Worm (Caenorhabditis elegans) whole organism, mixed stage, embryonic: ENCODE measurements around the gene pitr-6.

Experiments
- M03D4.4 ChIP-seq: sonication (generic microtip); optimal IDR thresholded peaks from 2 replicates; lab custom pipeline; 2017; ENCODE audit warnings: mild to moderate bottlenecking, missing genetic modification characterization, missing compliant biosample characterization
- ces-1 ChIP-seq: fragments of 150-350 bp; optimal IDR thresholded peaks from 2 replicates; lab custom pipeline; 2014; ENCODE audit warnings: missing biosample characterization, missing genetic modification reagents, missing genetic modification characterization
- elt-3 ChIP-seq: fragments of 150-350 bp; optimal IDR thresholded peaks from 2 replicates; lab custom pipeline; 2014; ENCODE audit warnings: missing biosample characterization, missing genetic modification characterization
- mep-1 ChIP-seq: fragments of 150-350 bp; optimal IDR thresholded peaks from 2 replicates; lab custom pipeline; 2017; ENCODE audit warnings: missing biosample characterization, missing genetic modification reagents, missing genetic modification characterization, inconsistent platforms
- nhr-12 ChIP-seq: fragments of 150-350 bp; optimal IDR thresholded peaks from 2 replicates; lab custom pipeline; 2014; ENCODE audit warnings: missing biosample characterization, missing genetic modification characterization
- nhr-28 ChIP-seq: fragments of 150-350 bp; optimal IDR thresholded peaks from 2 replicates; lab custom pipeline; 2014; ENCODE audit warnings: missing biosample characterization, missing genetic modification characterization
- pha-4 ChIP-seq: fragments of 150-350 bp; optimal IDR thresholded peaks from 2 replicates; lab custom pipeline; 2018; ENCODE audit warnings: missing biosample characterization, missing genetic modification reagents, missing genetic modification characterization
- snpc-4 ChIP-seq: fragments of 150-350 bp; optimal IDR thresholded peaks from 2 replicates; lab custom pipeline; 2014; ENCODE audit warnings: missing biosample characterization, missing genetic modification characterization
- sptf-1 ChIP-seq: sonication (generic microtip); optimal IDR thresholded peaks from 2 replicates; lab custom pipeline; 2017; ENCODE audit warnings: mild to moderate bottlenecking, missing genetic modification characterization, moderate library complexity, missing compliant biosample characterization
- unc-120 ChIP-seq: sonication (generic microtip); optimal IDR thresholded peaks from 2 replicates; lab custom pipeline; 2017; ENCODE audit warnings: missing genetic modification characterization, missing compliant biosample characterization; ENCODE audit not compliant: poor library complexity, severe bottlenecking
- unc-39 ChIP-seq: fragments of 150-350 bp; optimal IDR thresholded peaks from 2 replicates; lab custom pipeline; 2014; ENCODE audit warnings: missing biosample characterization, missing genetic modification characterization
- ztf-11 ChIP-seq: fragments of 150-350 bp; optimal IDR thresholded peaks from 2 replicates; lab custom pipeline; 2014; ENCODE audit warnings: missing biosample characterization, missing genetic modification characterization

DNA sequence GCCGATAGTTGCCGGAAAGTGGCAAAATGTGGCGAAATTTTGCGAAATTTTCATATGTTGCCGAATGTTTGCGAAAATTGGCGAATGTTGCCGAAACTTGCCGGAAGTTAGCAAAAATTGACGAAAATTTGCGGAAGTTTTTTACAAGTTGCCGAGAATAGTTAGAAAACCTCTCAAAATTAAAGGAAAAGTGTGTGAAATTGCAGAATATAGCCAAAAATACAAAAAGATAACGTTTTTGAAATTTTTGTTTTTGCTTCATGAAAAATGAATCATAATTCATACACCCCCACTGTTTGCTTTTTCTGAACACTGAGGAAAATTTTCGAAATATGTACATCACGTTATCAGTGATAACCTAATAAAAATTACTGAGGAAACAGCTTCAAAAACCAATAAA is 36.5 kb downstream of the pitr-6 start:
- no peak for TF ChIP-seq snpc-4 (tag; lab: Kevin White, UChicago)
- no peak for TF ChIP-seq unc-39
- TF ChIP-seq pha-4 = no peak
- TF ChIP-seq M03D4.4 (tag; lab: Kevin White, UChicago) = no peak
- no peak for TF ChIP-seq unc-120 (tag; lab: Kevin White, UChicago)
- TF ChIP-seq ztf-11 (tag; lab: Kevin White, UChicago) = no peak
- no peak for TF ChIP-seq nhr-28 (tag; lab: Kevin White, UChicago)
- TF ChIP-seq sptf-1 = no peak
- TF ChIP-seq mep-1 (tag; lab: Kevin White, UChicago) = no peak
- no peak for TF ChIP-seq nhr-12 (tag; lab: Kevin White, UChicago)
- TF ChIP-seq elt-3 (tag; lab: Kevin White, UChicago) = no peak
- TF ChIP-seq ces-1 (GFP tag; lab: Kevin White, UChicago) = no peak
